Fruit fly (Drosophila melanogaster) whole organism, pupa: ENCODE results near the gene Cyp305a1.

Experiments
- CG10348 ChIP-seq: fragments of 200-800 bp; sonication (Bioruptor generic); IDR thresholded peaks from 2 replicates; pipeline ENCODE4 v1.3.6; 2022; ENCODE audit warnings: missing biosample characterization, missing genetic modification characterization
- CG12605 ChIP-seq: fragments of 200-800 bp; sonication (Bioruptor generic); IDR thresholded peaks from 2 replicates; pipeline ENCODE4 v1.3.6; 2022; ENCODE audit warnings: missing biosample characterization, missing genetic modification characterization
- CG13204 ChIP-seq: fragments of 200-800 bp; sonication (Bioruptor generic); optimal IDR thresholded peaks from 2 replicates; lab custom pipeline; 2018; ENCODE audit warnings: missing biosample characterization, mild to moderate bottlenecking, missing genetic modification characterization, moderate library complexity
- CG14655 ChIP-seq: fragments of 200-800 bp; sonication (Bioruptor generic); optimal IDR thresholded peaks from 3 replicates; lab custom pipeline; 2017; ENCODE audit warnings: mild to moderate bottlenecking, missing biosample characterization, missing genetic modification reagents, missing genetic modification characterization
- CG15710 ChIP-seq: fragments of 200-800 bp; sonication (Bioruptor generic); optimal IDR thresholded peaks from 2 replicates; lab custom pipeline; 2018; ENCODE audit warnings: missing biosample characterization, mild to moderate bottlenecking, missing genetic modification characterization, moderate library complexity
- CG32121 ChIP-seq: fragments of 200-800 bp; sonication (Bioruptor generic); IDR thresholded peaks from 2 replicates; pipeline ENCODE4 v1.3.6; 2022; ENCODE audit warnings: missing biosample characterization, missing genetic modification characterization
- CG34367 ChIP-seq: fragments of 200-800 bp; sonication (Bioruptor generic); optimal IDR thresholded peaks from 2 replicates; lab custom pipeline; 2018; ENCODE audit warnings: missing biosample characterization, mild to moderate bottlenecking, missing genetic modification characterization
- CG4496 ChIP-seq: fragments of 200-800 bp; sonication (Bioruptor generic); IDR thresholded peaks from 3 replicates; pipeline ENCODE4 v1.3.6; 2022; ENCODE audit warnings: missing biosample characterization, missing genetic modification characterization
- CG8159 ChIP-seq: fragments of 200-800 bp; sonication (Bioruptor generic); optimal IDR thresholded peaks from 3 replicates; lab custom pipeline; 2018; ENCODE audit warnings: missing biosample characterization, mild to moderate bottlenecking, missing genetic modification characterization, moderate library complexity
- CG8301 ChIP-seq: fragments of 200-800 bp; sonication (Bioruptor generic); optimal IDR thresholded peaks from 2 replicates; lab custom pipeline; 2018; ENCODE audit warnings: missing biosample characterization, mild to moderate bottlenecking, missing genetic modification characterization
- D1 ChIP-seq: fragments of 200-800 bp; sonication (Bioruptor generic); optimal IDR thresholded peaks from 2 replicates; lab custom pipeline; 2018; ENCODE audit warnings: missing biosample characterization, mild to moderate bottlenecking, missing genetic modification characterization, moderate library complexity
- Ets98B ChIP-seq: fragments of 200-800 bp; sonication (Bioruptor generic); IDR thresholded peaks from 2 replicates; pipeline ENCODE4 v1.3.6; 2022; ENCODE audit warnings: missing biosample characterization, missing genetic modification characterization
- Pif1A ChIP-seq: fragments of 200-800 bp; sonication (Bioruptor generic); optimal IDR thresholded peaks from 3 replicates; lab custom pipeline; 2016; ENCODE audit warnings: missing biosample characterization, missing genetic modification characterization
- Pif1B ChIP-seq: fragments of 200-800 bp; sonication (Bioruptor generic); optimal IDR thresholded peaks from 3 replicates; lab custom pipeline; 2016; ENCODE audit warnings: missing biosample characterization, missing genetic modification characterization
- Snoo ChIP-seq: fragments of 200-800 bp; sonication (Bioruptor generic); optimal IDR thresholded peaks from 3 replicates; lab custom pipeline; 2017; ENCODE audit warnings: missing biosample characterization, mild to moderate bottlenecking, missing genetic modification characterization, inconsistent platforms
- fd96Ca ChIP-seq: fragments of 200-800 bp; sonication (Bioruptor generic); IDR thresholded peaks from 3 replicates; pipeline ENCODE4 v1.3.6; 2022; ENCODE audit warnings: missing biosample characterization, missing genetic modification characterization
- gl ChIP-seq: fragments of 200-800 bp; sonication (Bioruptor generic); optimal IDR thresholded peaks from 2 replicates; lab custom pipeline; 2018; ENCODE audit warnings: missing biosample characterization, mild to moderate bottlenecking, missing genetic modification characterization
- rn ChIP-seq: fragments of 200-800 bp; sonication (Bioruptor generic); IDR thresholded peaks from 2 replicates; pipeline ENCODE4 v1.3.6; 2022; ENCODE audit warnings: missing biosample characterization, missing genetic modification characterization

Gene Cyp305a1

DNA sequence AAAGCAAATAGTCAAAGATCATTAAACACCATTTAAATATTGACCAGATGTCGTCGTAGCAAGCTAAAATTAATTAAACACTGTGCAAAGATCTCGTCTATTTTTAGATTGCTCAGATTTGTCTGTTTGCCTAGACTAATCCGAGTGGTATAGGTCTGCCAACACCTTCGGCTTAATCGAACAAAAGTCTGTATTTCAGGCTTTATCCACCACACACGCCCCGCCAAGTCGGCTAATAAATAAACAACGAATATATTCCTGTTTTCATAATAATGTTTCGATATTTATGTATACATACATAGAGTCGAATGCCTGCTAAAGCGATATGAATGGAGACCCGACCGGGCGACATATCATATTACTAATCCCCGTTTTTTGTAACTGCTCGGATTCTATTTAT lies 34.6 kb downstream of the Cyp305a1 start:
- no peak for TF ChIP-seq Snoo (tag; lab: Kevin White, UChicago)
- TF ChIP-seq fd96Ca = no peak
- TF ChIP-seq CG12605 (GFP tag; lab: Robert Waterston, UW) = no peak
- no peak for TF ChIP-seq CG8159 (tag; lab: Kevin White, UChicago)
- no peak for TF ChIP-seq CG4496 (GFP tag; lab: Robert Waterston, UW)
- no peak for TF ChIP-seq CG15710
- TF ChIP-seq CG14655 (GFP tag; lab: Kevin White, UChicago) = no peak
- no peak for TF ChIP-seq Pif1A (GFP tag; lab: Kevin White, UChicago)
- no peak for TF ChIP-seq Ets98B (GFP tag; lab: Robert Waterston, UW)
- TF ChIP-seq CG32121 (GFP tag; lab: Robert Waterston, UW) = no peak
- TF ChIP-seq Pif1B (GFP tag; lab: Kevin White, UChicago) = no peak

DNA sequence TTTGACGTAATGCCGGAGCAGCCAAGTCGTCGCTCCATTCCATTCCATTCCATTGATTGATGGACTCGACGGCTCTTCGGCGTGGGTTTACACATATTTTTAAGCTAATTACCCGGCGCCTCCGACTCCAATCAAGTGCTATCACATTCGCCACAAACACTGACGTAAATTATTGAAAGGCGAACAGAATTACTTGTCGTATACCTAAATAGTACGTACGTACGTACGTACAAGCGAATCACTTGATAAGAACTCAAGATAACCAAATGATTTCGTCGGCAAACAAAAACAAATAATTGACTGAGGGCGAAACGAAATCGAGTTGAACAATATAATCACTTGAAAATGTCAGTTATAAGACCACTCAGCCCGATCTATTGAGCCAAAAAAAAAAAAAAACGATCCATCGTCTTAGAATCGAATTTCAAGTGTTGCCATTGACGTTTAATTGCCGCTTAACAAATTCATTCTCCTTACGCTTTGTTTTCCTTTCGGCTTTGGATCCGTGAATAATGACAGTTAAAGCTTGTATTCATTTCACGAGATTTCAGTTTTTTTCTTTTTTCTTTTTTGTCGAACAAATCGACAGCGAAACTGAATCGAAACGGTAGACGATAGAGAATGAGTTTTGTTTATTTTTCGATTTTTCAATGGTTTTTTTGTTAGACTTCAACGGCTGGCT lies 35.7 kb downstream of the Cyp305a1 start:
- no peak for TF ChIP-seq gl (tag; lab: Kevin White, UChicago)
- no peak for TF ChIP-seq CG12605 (GFP tag; lab: Robert Waterston, UW)
- TF ChIP-seq Ets98B (GFP tag; lab: Robert Waterston, UW) = no peak
- no peak for TF ChIP-seq CG10348 (GFP tag; lab: Robert Waterston, UW)
- TF ChIP-seq CG14655 (GFP tag; lab: Kevin White, UChicago) = no peak
- no peak for TF ChIP-seq rn (GFP tag; lab: Robert Waterston, UW)
- no peak for TF ChIP-seq CG34367 (tag; lab: Kevin White, UChicago)
- no peak for TF ChIP-seq D1 (tag; lab: Kevin White, UChicago)
- no peak for TF ChIP-seq Snoo (tag; lab: Kevin White, UChicago)
- TF ChIP-seq CG8301 (tag; lab: Kevin White, UChicago) = no peak
- no peak for TF ChIP-seq CG13204 (GFP tag; lab: Kevin White, UChicago)
